Worm (Caenorhabditis elegans) whole organism, late embryonic: ENCODE results near the gene ech-1.1.

Source experiments
- ama-1 ChIP-seq: fragments of 150-350 bp; optimal IDR thresholded peaks from 2 replicates; lab custom pipeline; 2014
- ceh-31 ChIP-seq: sonication (generic microtip); optimal IDR thresholded peaks from 2 replicates; lab custom pipeline; 2016; ENCODE audit warnings: missing genetic modification characterization, missing compliant biosample characterization
- elt-4 ChIP-seq: sonication (generic microtip); optimal IDR thresholded peaks from 2 replicates; lab custom pipeline; 2016; ENCODE audit warnings: missing genetic modification characterization, missing compliant biosample characterization
- fkh-10 ChIP-seq: fragments of 150-350 bp; optimal IDR thresholded peaks from 2 replicates; lab custom pipeline; 2014; ENCODE audit warnings: missing biosample characterization, missing genetic modification reagents, missing genetic modification characterization
- hlh-8 ChIP-seq: sonication (generic microtip); optimal IDR thresholded peaks from 2 replicates; lab custom pipeline; 2016; ENCODE audit warnings: missing genotype, missing genetic modification characterization, missing compliant biosample characterization
- lin-11 ChIP-seq: fragments of 200-800 bp; sonication (Bioruptor generic); optimal IDR thresholded peaks from 2 replicates; lab custom pipeline; 2018; ENCODE audit warnings: mild to moderate bottlenecking, missing genetic modification characterization, missing compliant biosample characterization
- nfya-1 ChIP-seq: sonication (generic microtip); optimal IDR thresholded peaks from 2 replicates; lab custom pipeline; 2017; ENCODE audit warnings: missing genetic modification characterization, mild to moderate bottlenecking, missing compliant biosample characterization, antibody characterized with exemption, moderate library complexity
- npax-4 ChIP-seq: sonication (generic microtip); optimal IDR thresholded peaks from 2 replicates; lab custom pipeline; 2016; ENCODE audit warnings: missing genetic modification characterization, missing compliant biosample characterization
- pag-3 ChIP-seq: sonication (generic microtip); optimal IDR thresholded peaks from 2 replicates; lab custom pipeline; 2016; ENCODE audit warnings: missing compliant biosample characterization, missing genetic modification characterization, borderline replicate concordance
- pax-1 ChIP-seq: fragments of 150-350 bp; optimal IDR thresholded peaks from 2 replicates; lab custom pipeline; 2014; ENCODE audit warnings: missing biosample characterization, missing genetic modification characterization
- pqm-1 ChIP-seq: sonication (generic microtip); optimal IDR thresholded peaks from 2 replicates; lab custom pipeline; 2016; ENCODE audit warnings: missing genetic modification characterization, missing compliant biosample characterization
- rnt-1 ChIP-seq: sonication (generic microtip); optimal IDR thresholded peaks from 2 replicates; lab custom pipeline; 2016; ENCODE audit warnings: missing genetic modification characterization, missing compliant biosample characterization
- syd-9 ChIP-seq: sonication (generic microtip); optimal IDR thresholded peaks from 2 replicates; lab custom pipeline; 2016; ENCODE audit warnings: mild to moderate bottlenecking, missing genetic modification characterization, moderate library complexity, missing compliant biosample characterization
- tbx-7 ChIP-seq: sonication (generic microtip); optimal IDR thresholded peaks from 2 replicates; lab custom pipeline; 2016; ENCODE audit warnings: missing genotype, missing genetic modification characterization, missing compliant biosample characterization

ce11 chrV:15392064-15392463 is 30.8 kb upstream of the ech-1.1 start:
- no peak for TF ChIP-seq nfya-1 (tag; lab: Kevin White, UChicago)
- TF ChIP-seq lin-11 (tag; lab: Kevin White, UChicago) = no peak
- TF ChIP-seq rnt-1 = no peak
- no peak for TF ChIP-seq pag-3 (tag; lab: Kevin White, UChicago)
- TF ChIP-seq syd-9 (tag; lab: Kevin White, UChicago) = no peak
- TF ChIP-seq fkh-10 (GFP tag; lab: Kevin White, UChicago) = no peak
- TF ChIP-seq tbx-7 (tag; lab: Kevin White, UChicago) = no peak
- no peak for TF ChIP-seq pqm-1 (tag; lab: Kevin White, UChicago)
- no peak for TF ChIP-seq ama-1 (lab: Kevin White, UChicago)
- TF ChIP-seq npax-4 = no peak
- no peak for TF ChIP-seq hlh-8 (tag; lab: Kevin White, UChicago)
- TF ChIP-seq ceh-31 (tag; lab: Kevin White, UChicago) = no peak
- no peak for TF ChIP-seq pax-1 (tag; lab: Kevin White, UChicago)
- TF ChIP-seq elt-4 (tag; lab: Kevin White, UChicago) = no peak
